Worm (Caenorhabditis elegans) whole organism, late embryonic: ENCODE results near the gene gen-1.

Experiments used
- K02D7.2 ChIP-seq: sonication (generic microtip); optimal IDR thresholded peaks from 2 replicates; lab custom pipeline; 2017; ENCODE audit warnings: mild to moderate bottlenecking, missing genetic modification characterization, missing compliant biosample characterization
- ahr-1 ChIP-seq: sonication (generic microtip); optimal IDR thresholded peaks from 2 replicates; lab custom pipeline; 2016; ENCODE audit warnings: missing genetic modification characterization, missing compliant biosample characterization
- ama-1 ChIP-seq: fragments of 150-350 bp; optimal IDR thresholded peaks from 2 replicates; lab custom pipeline; 2014
- ceh-30 ChIP-seq: fragments of 150-350 bp; optimal IDR thresholded peaks from 2 replicates; lab custom pipeline; 2014; ENCODE audit warnings: missing biosample characterization, missing genetic modification characterization
- ceh-48 ChIP-seq: sonication (generic microtip); optimal IDR thresholded peaks from 2 replicates; lab custom pipeline; 2016; ENCODE audit warnings: missing genetic modification characterization, inconsistent platforms, missing compliant biosample characterization
- dve-1 ChIP-seq: sonication (generic microtip); optimal IDR thresholded peaks from 2 replicates; lab custom pipeline; 2017; ENCODE audit warnings: antibody characterized with exemption, mild to moderate bottlenecking, missing genetic modification characterization, missing compliant biosample characterization
- ets-4 ChIP-seq: sonication (generic microtip); optimal IDR thresholded peaks from 2 replicates; lab custom pipeline; 2016; ENCODE audit warnings: missing genetic modification characterization, missing compliant biosample characterization
- fkh-10 ChIP-seq: fragments of 150-350 bp; optimal IDR thresholded peaks from 2 replicates; lab custom pipeline; 2014; ENCODE audit warnings: missing biosample characterization, missing genetic modification reagents, missing genetic modification characterization
- hlh-15 ChIP-seq: sonication (generic microtip); optimal IDR thresholded peaks from 2 replicates; lab custom pipeline; 2016; ENCODE audit warnings: missing genetic modification characterization, missing compliant biosample characterization
- lin-11 ChIP-seq: fragments of 200-800 bp; sonication (Bioruptor generic); optimal IDR thresholded peaks from 2 replicates; lab custom pipeline; 2018; ENCODE audit warnings: mild to moderate bottlenecking, missing genetic modification characterization, missing compliant biosample characterization
- pag-3 ChIP-seq: sonication (generic microtip); optimal IDR thresholded peaks from 2 replicates; lab custom pipeline; 2016; ENCODE audit warnings: missing compliant biosample characterization, missing genetic modification characterization, borderline replicate concordance
- pros-1 ChIP-seq: fragments of 150-350 bp; optimal IDR thresholded peaks from 2 replicates; lab custom pipeline; 2014; ENCODE audit warnings: missing biosample characterization, missing genetic modification reagents, missing genetic modification characterization
- ttx-3 ChIP-seq: sonication (generic microtip); optimal IDR thresholded peaks from 2 replicates; lab custom pipeline; 2016; ENCODE audit warnings: missing genetic modification reagents, missing genetic modification characterization, missing compliant biosample characterization
- unc-55 ChIP-seq: sonication (generic microtip); optimal IDR thresholded peaks from 2 replicates; lab custom pipeline; 2017; ENCODE audit warnings: missing biosample characterization, missing genetic modification reagents, missing genetic modification characterization

- TF ChIP-seq dve-1 (tag; lab: Kevin White, UChicago) (no peak), ttx-3 (tag; lab: Kevin White, UChicago) (no peak), unc-55 (GFP tag; lab: Kevin White, UChicago) (no peak), lin-11 (tag; lab: Kevin White, UChicago) (no peak), ets-4 (tag; lab: Kevin White, UChicago) (no peak), fkh-10 (GFP tag; lab: Kevin White, UChicago) (no peak), pag-3 (tag; lab: Kevin White, UChicago) (no peak), K02D7.2 (tag; lab: Kevin White, UChicago) (no peak), ceh-30 (tag; lab: Kevin White, UChicago) (no peak), ama-1 (no peak), ceh-48 (tag; lab: Kevin White, UChicago) (no peak), pros-1 (tag; lab: Kevin White, UChicago) (no peak), hlh-15 (no peak), ahr-1 (tag; lab: Kevin White, UChicago) (no peak)
These were observed 2.2 kb downstream of the gen-1 start, which contains the start of gene bcas-2 for ce11 chrIII:6245728-6246127.
